Worm (Caenorhabditis elegans) whole organism, L3 larva: ENCODE results near the gene gex-2.

Source experiments
- ZK546.5 ChIP-seq: sonication (generic microtip); optimal IDR thresholded peaks from 2 replicates; lab custom pipeline; 2017; ENCODE audit warnings: missing biosample characterization, missing genetic modification characterization
- ama-1 ChIP-seq: fragments of 150-350 bp; optimal IDR thresholded peaks from 2 replicates; lab custom pipeline; 2018
- daf-12 ChIP-seq: fragments of 150-350 bp; optimal IDR thresholded peaks from 2 replicates; lab custom pipeline; 2014; ENCODE audit warnings: missing biosample characterization, missing genetic modification reagents, missing genetic modification characterization
- egl-27 ChIP-seq: sonication (generic microtip); optimal IDR thresholded peaks from 4 replicates; lab custom pipeline; 2017; ENCODE audit warnings: missing biosample characterization, missing genetic modification reagents, missing genetic modification characterization
- egl-5 ChIP-seq: fragments of 150-350 bp; optimal IDR thresholded peaks from 2 replicates; lab custom pipeline; 2017; ENCODE audit warnings: missing biosample characterization, missing genetic modification reagents, missing genetic modification characterization, inconsistent platforms
- elt-3 ChIP-seq, 3 experiments: fragments of 150-350 bp in 1 of 3; sonication (generic microtip) in 2 of 3; optimal IDR thresholded peaks; 2 replicates in 2 of 3; 4 replicates in 1 of 3; lab custom pipeline; 2014 to 2017; ENCODE audit warnings: missing biosample characterization in 3 of 3, missing genetic modification characterization in 3 of 3
- fkh-10 ChIP-seq: sonication (generic microtip); optimal IDR thresholded peaks from 2 replicates; lab custom pipeline; 2017; ENCODE audit warnings: missing biosample characterization, missing genetic modification reagents, missing genetic modification characterization
- lin-15B ChIP-seq: fragments of 150-350 bp; optimal IDR thresholded peaks from 2 replicates; lab custom pipeline; 2014; ENCODE audit warnings: missing biosample characterization, missing genetic modification characterization
- lin-39 ChIP-seq: fragments of 150-350 bp; optimal IDR thresholded peaks from 2 replicates; lab custom pipeline; 2018; ENCODE audit warnings: missing biosample characterization, missing genetic modification reagents, missing genetic modification characterization
- nhr-11 ChIP-seq: fragments of 150-350 bp; optimal IDR thresholded peaks from 2 replicates; lab custom pipeline; 2014; ENCODE audit warnings: missing biosample characterization, missing genetic modification characterization
- nhr-12 ChIP-seq: fragments of 150-350 bp; optimal IDR thresholded peaks from 2 replicates; lab custom pipeline; 2014; ENCODE audit warnings: missing biosample characterization, missing genetic modification characterization
- nhr-77 ChIP-seq: fragments of 150-350 bp; optimal IDR thresholded peaks from 2 replicates; lab custom pipeline; 2014; ENCODE audit warnings: missing biosample characterization, missing genetic modification characterization
- sea-2 ChIP-seq: fragments of 150-350 bp; sonication (generic microtip); optimal IDR thresholded peaks from 4 replicates; lab custom pipeline; 2014; ENCODE audit warnings: missing biosample characterization, missing genetic modification reagents, missing genetic modification characterization
- snpc-4 ChIP-seq: fragments of 150-350 bp; optimal IDR thresholded peaks from 2 replicates; lab custom pipeline; 2014; ENCODE audit warnings: missing biosample characterization, missing genetic modification characterization

ce11 chrIV:594840-595239 is 22.3 kb downstream of the gex-2 start:
- TF ChIP-seq nhr-12 (tag; lab: Kevin White, UChicago) (no peak), ZK546.5 (tag; lab: Kevin White, UChicago) (no peak), daf-12 (tag; lab: Kevin White, UChicago) (no peak), sea-2 (GFP tag; lab: Kevin White, UChicago) (no peak), nhr-77 (tag; lab: Kevin White, UChicago) (no peak), elt-3 (tag; optimal IDR thresholded peaks at IDR 0.05; lab: Kevin White, UChicago) (no peak), lin-15B (tag; lab: Kevin White, UChicago) (no peak), nhr-11 (tag; lab: Kevin White, UChicago) (no peak), egl-5 (tag; lab: Kevin White, UChicago) (no peak), snpc-4 (tag; lab: Kevin White, UChicago) (no peak), egl-27 (no peak), fkh-10 (no peak), ama-1 (lab: Kevin White, UChicago) (no peak), lin-39 (tag; lab: Kevin White, UChicago) (no peak)
